Fruit fly (Drosophila melanogaster) whole organism, embryonic: Measurements from ENCODE around the gene Secp43.

Experiments
- B-H2 ChIP-seq: fragments of 200-800 bp; sonication (Bioruptor generic); optimal IDR thresholded peaks from 2 replicates; lab custom pipeline; 2018; ENCODE audit warnings: missing biosample characterization, mild to moderate bottlenecking, missing genetic modification characterization
- Blimp-1 ChIP-seq: fragments of 200-800 bp; sonication (Bioruptor generic); optimal IDR thresholded peaks from 3 replicates; lab custom pipeline; 2018; ENCODE audit warnings: missing biosample characterization, missing genetic modification characterization, mild to moderate bottlenecking, moderate library complexity, missing genetic modification reagents
- CG10147 ChIP-seq: fragments of 200-800 bp; sonication (Bioruptor generic); optimal IDR thresholded peaks from 2 replicates; lab custom pipeline; 2019; ENCODE audit warnings: missing biosample characterization, mild to moderate bottlenecking, missing genetic modification characterization, moderate library complexity
- CG1024 ChIP-seq: fragments of 200-800 bp; sonication (Bioruptor generic); IDR thresholded peaks from 2 replicates; pipeline ENCODE4 v1.3.6; 2022; ENCODE audit warnings: missing biosample characterization, missing genetic modification characterization
- CG10959 ChIP-seq: fragments of 200-800 bp; sonication (Bioruptor generic); IDR thresholded peaks from 2 replicates; pipeline ENCODE4 v1.3.6; 2022; ENCODE audit warnings: missing biosample characterization, missing genetic modification characterization
- CG11247 ChIP-seq: fragments of 200-800 bp; sonication (Bioruptor generic); IDR thresholded peaks from 2 replicates; pipeline ENCODE4 v1.3.6; 2022; ENCODE audit warnings: missing biosample characterization, missing genetic modification characterization
- CG12659 ChIP-seq: fragments of 200-800 bp; sonication (Bioruptor generic); optimal IDR thresholded peaks from 3 replicates; lab custom pipeline; 2017; ENCODE audit warnings: mild to moderate bottlenecking, missing biosample characterization, missing genetic modification reagents, missing genetic modification characterization
- CG12769 ChIP-seq: fragments of 200-800 bp; sonication (Bioruptor generic); optimal IDR thresholded peaks from 2 replicates; lab custom pipeline; 2019; ENCODE audit warnings: missing biosample characterization, mild to moderate bottlenecking, missing genetic modification characterization, moderate library complexity
- CG14667 ChIP-seq: fragments of 200-800 bp; sonication (Bioruptor generic); IDR thresholded peaks from 2 replicates; pipeline ENCODE4 v1.3.6; 2022; ENCODE audit warnings: missing biosample characterization, missing genetic modification characterization
- CG14710 ChIP-seq: fragments of 200-800 bp; sonication (Bioruptor generic); optimal IDR thresholded peaks from 3 replicates; lab custom pipeline; 2019; ENCODE audit warnings: missing biosample characterization, mild to moderate bottlenecking, missing genetic modification characterization, moderate library complexity
- CG15269 ChIP-seq: fragments of 200-800 bp; sonication (Bioruptor generic); optimal IDR thresholded peaks from 2 replicates; lab custom pipeline; 2018; ENCODE audit warnings: missing biosample characterization, mild to moderate bottlenecking, missing genetic modification characterization, moderate library complexity
- CG2712 ChIP-seq: fragments of 200-800 bp; optimal IDR thresholded peaks from 3 replicates; lab custom pipeline; 2019; ENCODE audit warnings: missing biosample characterization, mild to moderate bottlenecking, missing genetic modification characterization, moderate library complexity
- CG31441 ChIP-seq: fragments of 200-800 bp; sonication (Bioruptor generic); IDR thresholded peaks from 2 replicates; pipeline ENCODE4 v1.3.6; 2022; ENCODE audit warnings: missing biosample characterization, missing genetic modification characterization
- CG4328 ChIP-seq: fragments of 200-800 bp; sonication (Bioruptor generic); optimal IDR thresholded peaks from 3 replicates; lab custom pipeline; 2017; ENCODE audit warnings: missing biosample characterization, missing genetic modification reagents, missing genetic modification characterization
- CG5180 ChIP-seq: fragments of 200-800 bp; sonication (Bioruptor generic); optimal IDR thresholded peaks from 3 replicates; lab custom pipeline; 2017; ENCODE audit warnings: missing biosample characterization, missing genetic modification characterization, mild to moderate bottlenecking, moderate library complexity, missing genetic modification reagents
- CG6254 ChIP-seq: fragments of 200-800 bp; sonication (Bioruptor generic); optimal IDR thresholded peaks from 3 replicates; lab custom pipeline; 2017; ENCODE audit warnings: mild to moderate bottlenecking, missing biosample characterization, missing genetic modification reagents, missing genetic modification characterization
- CG6689 ChIP-seq: fragments of 200-800 bp; sonication (Bioruptor generic); IDR thresholded peaks from 2 replicates; pipeline ENCODE4 v1.3.6; 2022; ENCODE audit warnings: missing biosample characterization, missing genetic modification characterization
- CG7271 ChIP-seq: fragments of 200-800 bp; sonication (Bioruptor generic); optimal IDR thresholded peaks from 2 replicates; lab custom pipeline; 2018; ENCODE audit warnings: missing biosample characterization, mild to moderate bottlenecking, missing genetic modification characterization, moderate library complexity
- CG8388 ChIP-seq: fragments of 200-800 bp; sonication (Bioruptor generic); optimal IDR thresholded peaks from 2 replicates; lab custom pipeline; 2019; ENCODE audit warnings: missing biosample characterization, mild to moderate bottlenecking, missing genetic modification characterization, moderate library complexity
- CG9932 ChIP-seq: fragments of 200-800 bp; sonication (Bioruptor generic); IDR thresholded peaks from 2 replicates; pipeline ENCODE4 v1.3.6; 2022; ENCODE audit warnings: missing biosample characterization, missing genetic modification characterization
- HHEX ChIP-seq: fragments of 200-800 bp; sonication (Bioruptor generic); optimal IDR thresholded peaks from 3 replicates; lab custom pipeline; 2017; ENCODE audit warnings: missing biosample characterization, mild to moderate bottlenecking, missing genetic modification characterization, missing genetic modification reagents
- HLH4C ChIP-seq: fragments of 200-800 bp; sonication (Bioruptor generic); IDR thresholded peaks from 3 replicates; pipeline ENCODE4 v1.3.6; 2022; ENCODE audit warnings: missing biosample characterization, missing genetic modification characterization; ENCODE audit not compliant: partially characterized antibody
- Hr78 ChIP-seq, 2 experiments: fragments of 200-800 bp in 1 of 2; fragments of >200 bp in 1 of 2; sonication (Bioruptor generic) in 1 of 2; optimal IDR thresholded peaks; 2 replicates each; lab custom pipeline; 2017 to 2019; ENCODE audit warnings: missing biosample characterization in 2 of 2, missing genetic modification characterization in 2 of 2, mild to moderate bottlenecking in 1 of 2, moderate library complexity in 1 of 2
- Mes4 ChIP-seq: fragments of 200-800 bp; sonication (Bioruptor generic); optimal IDR thresholded peaks from 2 replicates; lab custom pipeline; 2016; ENCODE audit warnings: missing biosample characterization, missing genetic modification characterization
- Ravus ChIP-seq: fragments of 200-800 bp; sonication (Bioruptor generic); IDR thresholded peaks from 2 replicates; pipeline ENCODE4 v1.3.6; 2022; ENCODE audit warnings: missing biosample characterization, missing genetic modification characterization
- Rfx ChIP-seq: fragments of 200-800 bp; sonication (Bioruptor generic); IDR thresholded peaks from 2 replicates; pipeline ENCODE4 v1.3.6; 2022; ENCODE audit warnings: missing biosample characterization, missing genetic modification characterization
- Xrp1 ChIP-seq: fragments of 200-800 bp; sonication (Bioruptor generic); IDR thresholded peaks from 2 replicates; pipeline ENCODE4 v1.3.6; 2022; ENCODE audit warnings: missing biosample characterization, missing genetic modification characterization
- ara ChIP-seq: fragments of 200-800 bp; sonication (Bioruptor generic); IDR thresholded peaks from 2 replicates; pipeline ENCODE4 v1.3.6; 2022; ENCODE audit warnings: missing biosample characterization, missing genetic modification characterization
- bab2 ChIP-seq: fragments of 200-800 bp; sonication (Bioruptor generic); optimal IDR thresholded peaks from 2 replicates; lab custom pipeline; 2016; ENCODE audit warnings: missing biosample characterization, missing genetic modification characterization
- chinmo ChIP-seq: fragments of 200-800 bp; sonication (Bioruptor generic); IDR thresholded peaks from 4 replicates; pipeline ENCODE4 v1.3.6; 2022; ENCODE audit warnings: missing biosample characterization, missing genetic modification characterization; ENCODE audit not compliant: partially characterized antibody
- dan ChIP-seq: fragments of 200-800 bp; sonication (Bioruptor generic); IDR thresholded peaks from 2 replicates; pipeline ENCODE4 v1.3.6; 2022; ENCODE audit warnings: missing biosample characterization, missing genetic modification characterization
- fru ChIP-seq: fragments of >200 bp; optimal IDR thresholded peaks from 2 replicates; lab custom pipeline; 2017
- gcm ChIP-seq: fragments of 200-800 bp; sonication (Bioruptor generic); optimal IDR thresholded peaks from 2 replicates; lab custom pipeline; 2019; ENCODE audit warnings: missing biosample characterization, mild to moderate bottlenecking, missing genetic modification characterization, moderate library complexity
- grn ChIP-seq: fragments of 200-800 bp; sonication (Bioruptor generic); optimal IDR thresholded peaks from 3 replicates; lab custom pipeline; 2017; ENCODE audit warnings: missing biosample characterization, missing genetic modification characterization
- hbn ChIP-seq: fragments of 200-800 bp; sonication (Bioruptor generic); IDR thresholded peaks from 2 replicates; pipeline ENCODE4 v1.3.6; 2022; ENCODE audit warnings: missing biosample characterization, missing genetic modification characterization; ENCODE audit not compliant: partially characterized antibody
- hkb ChIP-seq, 2 experiments: fragments of 200-800 bp in 1 of 2; fragments of >200 bp in 1 of 2; sonication (Bioruptor generic) in 1 of 2; IDR thresholded peaks in 1 of 2; optimal IDR thresholded peaks in 1 of 2; 2 replicates each; pipeline versions ENCODE4 v1.3.6 to Lab custom; 2017 to 2022; ENCODE audit warnings: missing biosample characterization in 1 of 2, missing genetic modification characterization in 1 of 2
- hth ChIP-seq: fragments of >200 bp; optimal IDR thresholded peaks from 2 replicates; lab custom pipeline; 2017; ENCODE audit warnings: inconsistent platforms
- jigr1 ChIP-seq: fragments of 200-800 bp; sonication (Bioruptor generic); IDR thresholded peaks from 3 replicates; pipeline ENCODE4 v1.3.6; 2022; ENCODE audit warnings: missing biosample characterization, missing genetic modification characterization
- nmo ChIP-seq: fragments of 200-800 bp; sonication (Bioruptor generic); optimal IDR thresholded peaks from 2 replicates; lab custom pipeline; 2018; ENCODE audit warnings: missing biosample characterization, mild to moderate bottlenecking, missing genetic modification characterization, moderate library complexity
- onecut ChIP-seq: fragments of 200-800 bp; sonication (Bioruptor generic); IDR thresholded peaks from 2 replicates; pipeline ENCODE4 v1.3.6; 2022; ENCODE audit warnings: missing biosample characterization, missing genetic modification characterization
- p53 ChIP-seq: fragments of 200-800 bp; sonication (Bioruptor generic); optimal IDR thresholded peaks from 2 replicates; lab custom pipeline; 2016; ENCODE audit warnings: missing biosample characterization, missing genetic modification characterization
- sob ChIP-seq: fragments of 200-800 bp; sonication (Bioruptor generic); IDR thresholded peaks from 2 replicates; pipeline ENCODE4 v1.3.6; 2022; ENCODE audit warnings: missing biosample characterization, missing genetic modification characterization
- stc ChIP-seq: fragments of 200-800 bp; sonication (Bioruptor generic); IDR thresholded peaks from 2 replicates; pipeline ENCODE4 v1.3.6; 2022; ENCODE audit warnings: missing biosample characterization, missing genetic modification characterization
- stwl ChIP-seq: fragments of 200-800 bp; sonication (Bioruptor generic); optimal IDR thresholded peaks from 3 replicates; lab custom pipeline; 2018; ENCODE audit warnings: missing biosample characterization, mild to moderate bottlenecking, missing genetic modification characterization, moderate library complexity
- sug ChIP-seq: fragments of 200-800 bp; optimal IDR thresholded peaks from 2 replicates; lab custom pipeline; 2019; ENCODE audit warnings: missing biosample characterization, mild to moderate bottlenecking, missing genetic modification characterization, moderate library complexity
- twi ChIP-seq: fragments of 200-800 bp; optimal IDR thresholded peaks from 2 replicates; lab custom pipeline; 2019; ENCODE audit warnings: missing biosample characterization, mild to moderate bottlenecking, missing genetic modification characterization, moderate library complexity
- vvl ChIP-seq: fragments of 200-800 bp; sonication (Bioruptor generic); IDR thresholded peaks from 2 replicates; pipeline ENCODE4 v1.3.6; 2022; ENCODE audit warnings: missing biosample characterization, missing genetic modification characterization
- wdn ChIP-seq: fragments of 200-800 bp; sonication (Bioruptor generic); IDR thresholded peaks from 2 replicates; pipeline ENCODE4 v1.3.6; 2022; ENCODE audit warnings: missing biosample characterization, missing genetic modification characterization

Gene Secp43

dm6 chr2L:4458119-4459056 lies 4.1 kb upstream of the Secp43 start, which contains the start of gene RpL27A (continued):
- TF ChIP-seq onecut (peak; percentile 88), CG12659 (GFP tag; lab: Kevin White, UChicago) (peak; percentile 92), Blimp-1 (GFP tag; lab: Kevin White, UChicago) (no peak), gcm (peak; percentile 71), CG7271 (peak; percentile 78), CG4328 (GFP tag; lab: Kevin White, UChicago) (peak; percentile 77), ara (GFP tag; lab: Robert Waterston, UW) (peak; percentile 73), jigr1 (0 out of 3 replicates have a peak, but pooled peaks have one; percentile 25), CG9932 (GFP tag; lab: Robert Waterston, UW) (peak; percentile 76), wdn (GFP tag; lab: Robert Waterston, UW) (peak; percentile 53), CG10959 (GFP tag; lab: Robert Waterston, UW) (peak; percentile 52), CG1024 (GFP tag; lab: Robert Waterston, UW) (peak; percentile 88), bab2 (GFP tag; lab: Kevin White, UChicago) (peak; percentile 36), Rfx (GFP tag; lab: Robert Waterston, UW) (peak; percentile 91), vvl (GFP tag; lab: Robert Waterston, UW) (peak; percentile 92), fru (lab: Kevin White, UChicago) (no peak), hkb (optimal IDR thresholded peaks at IDR 0.05; lab: Kevin White, UChicago) (no peak), hkb (GFP tag; IDR thresholded peaks at IDR 0.05; lab: Robert Waterston, UW) (peak; percentile 81), CG14710 (peak; percentile 79), hth (lab: Kevin White, UChicago) (no peak), B-H2 (GFP tag; lab: Kevin White, UChicago) (peak; percentile 90), nmo (GFP tag; lab: Kevin White, UChicago) (peak; percentile 79), Hr78 (GFP tag; optimal IDR thresholded peaks at IDR 0.05; lab: Kevin White, UChicago) (peak in 1 of 2 experiments; percentile 10), stc (GFP tag; lab: Robert Waterston, UW) (peak; percentile 79), dan (GFP tag; lab: Robert Waterston, UW) (no peak), chinmo (GFP tag; lab: Robert Waterston, UW) (0 out of 4 replicates have a peak, but pooled peaks have one; percentile 44), HHEX (GFP tag; lab: Kevin White, UChicago) (peak; percentile 84), sob (GFP tag; lab: Robert Waterston, UW) (peak; percentile 83), twi (tag; lab: Kevin White, UChicago) (peak; percentile 55), Xrp1 (peak; percentile 30; the same call in 1 of the 2 replicates), Ravus (GFP tag; lab: Robert Waterston, UW) (no peak), CG6254 (peak; percentile 66), CG8388 (GFP tag; lab: Kevin White, UChicago) (peak; percentile 55), grn (GFP tag; lab: Kevin White, UChicago) (no peak), stwl (tag; lab: Kevin White, UChicago) (peak; percentile 42), CG31441 (peak; percentile 83), CG14667 (GFP tag; lab: Robert Waterston, UW) (peak; percentile 57; the same call in 1 of the 2 replicates), p53 (GFP tag; lab: Kevin White, UChicago) (peak; percentile 44), Mes4 (GFP tag; lab: Kevin White, UChicago) (peak; percentile 87), CG11247 (GFP tag; lab: Robert Waterston, UW) (peak; percentile 81), CG15269 (tag; lab: Kevin White, UChicago) (peak; percentile 75), CG6689 (GFP tag; lab: Robert Waterston, UW) (peak; percentile 73), sug (tag; lab: Kevin White, UChicago) (peak; percentile 76), CG2712 (peak; percentile 71), hbn (GFP tag; lab: Robert Waterston, UW) (no peak), CG10147 (peak; percentile 53), HLH4C (no peak), CG12769 (tag; lab: Kevin White, UChicago) (peak; percentile 72), CG5180 (peak; percentile 55)
